Worm (Caenorhabditis elegans) whole organism, young adult: ENCODE data around the gene C53C11.1.
"Not testable (repeated sequence)": the region's sequence is repeated elsewhere in the genome, so short reads cannot be mapped to it uniquely, and the experiment has no call there.

Experiments used
- C06A6.2 ChIP-seq: fragments of 200-800 bp; sonication (Bioruptor generic); conservative IDR thresholded peaks from 2 replicates; pipeline ENCODE4 v1.3.6; 2022; ENCODE audit warnings: missing genetic modification characterization, missing compliant biosample characterization
- C17E4.6 ChIP-seq: fragments of 200-800 bp; sonication (Bioruptor generic); IDR thresholded peaks from 2 replicates; pipeline ENCODE4 v1.3.6; 2022; ENCODE audit warnings: missing genetic modification reagents, missing genetic modification characterization, missing compliant biosample characterization
- D2030.7 ChIP-seq: fragments of 200-800 bp; sonication (Bioruptor generic); IDR thresholded peaks from 2 replicates; pipeline ENCODE4 v1.3.6; 2022; ENCODE audit warnings: missing genetic modification reagents, missing genetic modification characterization, missing compliant biosample characterization
- F33H1.4 ChIP-seq: fragments of 200-800 bp; sonication (Bioruptor generic); IDR thresholded peaks from 2 replicates; pipeline ENCODE4 v1.3.6; 2022; ENCODE audit warnings: missing genetic modification reagents, missing genetic modification characterization, missing compliant biosample characterization
- F52B5.7 ChIP-seq: sonication (generic microtip); optimal IDR thresholded peaks from 2 replicates; lab custom pipeline; 2016; ENCODE audit warnings: mild to moderate bottlenecking, missing genetic modification characterization, missing compliant biosample characterization
- T26A5.8 ChIP-seq: sonication (generic microtip); optimal IDR thresholded peaks from 2 replicates; lab custom pipeline; 2016; ENCODE audit warnings: missing genetic modification characterization, missing compliant biosample characterization
- ZK185.1 ChIP-seq: sonication (generic microtip); optimal IDR thresholded peaks from 2 replicates; lab custom pipeline; 2016; ENCODE audit warnings: mild to moderate bottlenecking, missing genetic modification characterization, missing compliant biosample characterization; ENCODE audit not compliant: poor library complexity, severe bottlenecking
- akir-1 ChIP-seq: fragments of 200-800 bp; sonication (Bioruptor generic); optimal IDR thresholded peaks from 2 replicates; lab custom pipeline; 2018; ENCODE audit warnings: mild to moderate bottlenecking, missing genetic modification characterization, moderate library complexity, missing compliant biosample characterization
- dox-1 ChIP-seq: fragments of 200-800 bp; sonication (Bioruptor generic); IDR thresholded peaks from 2 replicates; pipeline ENCODE4 v1.3.6; 2022; ENCODE audit warnings: missing genetic modification reagents, missing genetic modification characterization, missing compliant biosample characterization
- hmg-1.2 ChIP-seq: fragments of 200-800 bp; sonication (Bioruptor generic); IDR thresholded peaks from 2 replicates; pipeline ENCODE4 v1.3.6; 2022; ENCODE audit warnings: missing genetic modification reagents, missing genetic modification characterization, missing compliant biosample characterization
- hmg-20 ChIP-seq: fragments of 200-800 bp; sonication (Bioruptor generic); IDR thresholded peaks from 2 replicates; pipeline ENCODE4 v1.3.6; 2022; ENCODE audit warnings: missing genetic modification reagents, missing genetic modification characterization, missing compliant biosample characterization
- hsf-1 ChIP-seq: fragments of 200-800 bp; sonication (Bioruptor generic); IDR thresholded peaks from 2 replicates; pipeline ENCODE4 v1.3.6; 2022; ENCODE audit warnings: missing genetic modification reagents, missing genetic modification characterization, missing compliant biosample characterization
- let-526 ChIP-seq: fragments of 200-800 bp; sonication (Bioruptor generic); IDR thresholded peaks from 2 replicates; pipeline ENCODE4 v1.3.6; 2022; ENCODE audit warnings: missing genetic modification reagents, missing genetic modification characterization, missing compliant biosample characterization
- lin-40 ChIP-seq: sonication (generic microtip); optimal IDR thresholded peaks from 2 replicates; lab custom pipeline; 2016; ENCODE audit warnings: missing genetic modification characterization, mild to moderate bottlenecking, missing compliant biosample characterization, missing genotype, missing genetic modification reagents
- madf-3 ChIP-seq: fragments of 200-800 bp; sonication (Bioruptor generic); IDR thresholded peaks from 2 replicates; pipeline ENCODE4 v1.3.6; 2022; ENCODE audit warnings: missing genetic modification reagents, missing genetic modification characterization, missing compliant biosample characterization
- madf-6 ChIP-seq: fragments of 200-800 bp; sonication (Bioruptor generic); IDR thresholded peaks from 2 replicates; pipeline ENCODE4 v1.3.6; 2022; ENCODE audit warnings: missing genetic modification reagents, missing genetic modification characterization, missing compliant biosample characterization
- mcd-1 ChIP-seq: fragments of 200-800 bp; sonication (Bioruptor generic); IDR thresholded peaks from 2 replicates; pipeline ENCODE4 v1.3.6; 2022; ENCODE audit warnings: missing genetic modification reagents, missing genetic modification characterization, missing compliant biosample characterization
- nfya-1 ChIP-seq: sonication (generic microtip); optimal IDR thresholded peaks from 2 replicates; lab custom pipeline; 2017; ENCODE audit warnings: antibody characterized with exemption, missing compliant biosample characterization, missing genetic modification characterization, borderline replicate concordance; ENCODE audit not compliant: insufficient read depth
- rec-8 ChIP-seq, 2 experiments: sonication (generic microtip); optimal IDR thresholded peaks; 2 replicates each; lab custom pipeline; 2016; ENCODE audit warnings: mild to moderate bottlenecking in 2 of 2, missing genetic modification characterization in 2 of 2, missing genetic modification reagents in 2 of 2, missing genotype in 2 of 2, missing biosample characterization in 1 of 2, missing compliant biosample characterization in 1 of 2, moderate library complexity in 1 of 2
- rpc-1 ChIP-seq, 2 experiments: fragments of 150-350 bp in 1 of 2; sonication (generic microtip) in 1 of 2; optimal IDR thresholded peaks; 2 replicates each; lab custom pipeline; 2014 to 2018; ENCODE audit warnings: missing biosample characterization in 1 of 2, missing genetic modification characterization in 1 of 2, missing genetic modification reagents in 1 of 2, missing genotype in 1 of 2
- sdz-38 ChIP-seq: sonication (generic microtip); optimal IDR thresholded peaks from 2 replicates; lab custom pipeline; 2016; ENCODE audit warnings: missing genotype, missing genetic modification characterization, missing compliant biosample characterization
- snpc-4 ChIP-seq, 5 experiments: fragments of 150-350 bp in 1 of 5; sonication (generic microtip) in 4 of 5; optimal IDR thresholded peaks; 2 replicates each; lab custom pipeline; 2014 to 2018; ENCODE audit warnings: missing genetic modification characterization in 5 of 5, missing biosample characterization in 3 of 5, antibody characterized with exemption in 2 of 5, mild to moderate bottlenecking in 2 of 5, missing compliant biosample characterization in 2 of 5, missing genotype in 2 of 5, moderate library complexity in 2 of 5, missing genetic modification reagents in 1 of 5
- somi-1 ChIP-seq: fragments of 200-800 bp; sonication (Bioruptor generic); optimal IDR thresholded peaks from 2 replicates; lab custom pipeline; 2018; ENCODE audit warnings: mild to moderate bottlenecking, missing genetic modification characterization, missing compliant biosample characterization
- sptf-2 ChIP-seq: fragments of 200-800 bp; sonication (Bioruptor generic); optimal IDR thresholded peaks from 2 replicates; lab custom pipeline; 2018; ENCODE audit warnings: mild to moderate bottlenecking, missing genetic modification characterization, missing compliant biosample characterization
- unc-62 ChIP-seq: fragments of 150-350 bp; optimal IDR thresholded peaks from 2 replicates; lab custom pipeline; 2014; ENCODE audit warnings: missing biosample characterization, missing genetic modification reagents, missing genetic modification characterization
- ztf-28 ChIP-seq: fragments of 200-800 bp; sonication (Bioruptor generic); IDR thresholded peaks from 2 replicates; pipeline ENCODE4 v1.3.6; 2022; ENCODE audit warnings: missing genetic modification reagents, missing genetic modification characterization, missing compliant biosample characterization
- ztf-3 ChIP-seq: fragments of 200-800 bp; sonication (Bioruptor generic); optimal IDR thresholded peaks from 2 replicates; lab custom pipeline; 2018; ENCODE audit warnings: mild to moderate bottlenecking, missing genetic modification characterization, missing compliant biosample characterization
- ztf-6 ChIP-seq: fragments of 200-800 bp; sonication (Bioruptor generic); IDR thresholded peaks from 2 replicates; pipeline ENCODE4 v1.3.6; 2022; ENCODE audit warnings: missing genetic modification reagents, missing genetic modification characterization, missing compliant biosample characterization

Gene C53C11.1

ce11 chrX:17297408-17297807 lies 43.2 kb upstream of the C53C11.1 start:
- TF ChIP-seq let-526 (GFP tag; lab: Robert Waterston, UW) (no peak), sdz-38 (tag; lab: Kevin White, UChicago) (no peak), hmg-20 (GFP tag; lab: Robert Waterston, UW) (no peak), rpc-1 (optimal IDR thresholded peaks at IDR 0.05; lab: Kevin White, UChicago) (no peak), rpc-1 (tag; optimal IDR thresholded peaks at IDR 0.05; lab: Kevin White, UChicago) (no peak), hmg-1.2 (GFP tag; lab: Robert Waterston, UW) (peak; percentile 21; the same call in 1 of the 2 replicates), madf-3 (GFP tag; lab: Robert Waterston, UW) (no peak), ztf-3 (GFP tag; lab: Kevin White, UChicago) (no peak), C17E4.6 (GFP tag; lab: Robert Waterston, UW) (no peak), C06A6.2 (no peak), mcd-1 (GFP tag; lab: Robert Waterston, UW) (peak; percentile 69), snpc-4 (GFP tag; optimal IDR thresholded peaks at IDR 0.05; lab: Kevin White, UChicago) (no peak), snpc-4 (tag; optimal IDR thresholded peaks at IDR 0.05; lab: Kevin White, UChicago) (no peak), sptf-2 (GFP tag; lab: Kevin White, UChicago) (no peak), ZK185.1 (tag; lab: Kevin White, UChicago) (no peak), somi-1 (GFP tag; lab: Kevin White, UChicago) (no peak), lin-40 (no peak)

- TF ChIP-seq ztf-28 (GFP tag; lab: Robert Waterston, UW) (no peak), snpc-4 (GFP tag; optimal IDR thresholded peaks at IDR 0.05; lab: Kevin White, UChicago) (no peak), snpc-4 (tag; optimal IDR thresholded peaks at IDR 0.05; lab: Kevin White, UChicago) (peak in 2 of 4 experiments; percentile 88 to 90), hmg-1.2 (GFP tag; lab: Robert Waterston, UW) (peak; percentile 32; the same call in 1 of the 2 replicates)
Observed at ce11 chrX:17300735-17301134, 39.8 kb upstream of the C53C11.1 start.

- TF ChIP-seq rec-8 (tag; optimal IDR thresholded peaks at IDR 0.05; lab: Kevin White, UChicago) (no peak), F52B5.7 (tag; lab: Kevin White, UChicago) (no peak), akir-1 (no peak), T26A5.8 (tag; lab: Kevin White, UChicago) (no peak), unc-62 (GFP tag; lab: Kevin White, UChicago) (no peak)
Observed at ce11 chrX:17301900-17302299, 38.7 kb upstream of the C53C11.1 start, which contains the start of gene C33E10.10. TSS of gene C33E10.10 (minus strand) at chrX:17302000.

ce11 chrX:17302419-17302818 lies 38.2 kb upstream of the C53C11.1 start, which contains the start of gene fbxa-120:
TSS of gene fbxa-120 (plus strand) at chrX:17302719.
- no peak for TF ChIP-seq nfya-1 (tag; lab: Kevin White, UChicago)
- no peak for TF ChIP-seq F33H1.4 (GFP tag; lab: Robert Waterston, UW)
- no peak for TF ChIP-seq T26A5.8 (tag; lab: Kevin White, UChicago)

ce11 chrX:17304920-17305319 lies 35.7 kb upstream of the C53C11.1 start, which contains the start of gene C33E10.1:
TSS of gene C33E10.1 (plus strand) at chrX:17305220.
- TF ChIP-seq madf-6 (GFP tag; lab: Robert Waterston, UW); snpc-4 (GFP tag; optimal IDR thresholded peaks at IDR 0.05; lab: Kevin White, UChicago); snpc-4 (tag; optimal IDR thresholded peaks at IDR 0.05; lab: Kevin White, UChicago); ztf-6 (GFP tag; lab: Robert Waterston, UW): not testable (repeated sequence)

- TF ChIP-seq dox-1 (GFP tag; lab: Robert Waterston, UW) = peak; percentile 61
- TF ChIP-seq F33H1.4 (GFP tag; lab: Robert Waterston, UW) = peak; percentile 40
- TF ChIP-seq hsf-1 (GFP tag; lab: Robert Waterston, UW) = peak; percentile 94
- TF ChIP-seq D2030.7 (GFP tag; lab: Robert Waterston, UW) = 0 out of 2 replicates have a peak, but pooled peaks have one; percentile 13
Observed at ce11 chrX:17310730-17311312, 29.8 kb upstream of the C53C11.1 start, which contains the start of gene C53C11.4. TSS of gene C53C11.4 (plus strand) at chrX:17310908.
